Worm (Caenorhabditis elegans) whole organism, mixed stage, embryonic: ENCODE data around the gene F08C6.5.

Source experiments
- blmp-1 ChIP-seq: fragments of 150-350 bp; optimal IDR thresholded peaks from 2 replicates; lab custom pipeline; 2014; ENCODE audit warnings: missing biosample characterization, missing genetic modification characterization
- mab-5 ChIP-seq: fragments of 150-350 bp; optimal IDR thresholded peaks from 2 replicates; lab custom pipeline; 2014; ENCODE audit warnings: missing biosample characterization, missing genetic modification characterization
- unc-39 ChIP-seq: fragments of 150-350 bp; optimal IDR thresholded peaks from 2 replicates; lab custom pipeline; 2014; ENCODE audit warnings: missing biosample characterization, missing genetic modification characterization
- unc-62 ChIP-seq: fragments of 150-350 bp; optimal IDR thresholded peaks from 2 replicates; lab custom pipeline; 2014; ENCODE audit warnings: missing biosample characterization, missing genetic modification reagents, missing genetic modification characterization

- TF ChIP-seq blmp-1 (no peak), mab-5 (tag; lab: Kevin White, UChicago) (no peak), unc-62 (GFP tag; lab: Kevin White, UChicago) (no peak), unc-39 (tag; lab: Kevin White, UChicago) (no peak)
These were observed 4.2 kb downstream of the F08C6.5 start for ce11 chrX:7563425-7563824.
